In the genomic region with DNA sequence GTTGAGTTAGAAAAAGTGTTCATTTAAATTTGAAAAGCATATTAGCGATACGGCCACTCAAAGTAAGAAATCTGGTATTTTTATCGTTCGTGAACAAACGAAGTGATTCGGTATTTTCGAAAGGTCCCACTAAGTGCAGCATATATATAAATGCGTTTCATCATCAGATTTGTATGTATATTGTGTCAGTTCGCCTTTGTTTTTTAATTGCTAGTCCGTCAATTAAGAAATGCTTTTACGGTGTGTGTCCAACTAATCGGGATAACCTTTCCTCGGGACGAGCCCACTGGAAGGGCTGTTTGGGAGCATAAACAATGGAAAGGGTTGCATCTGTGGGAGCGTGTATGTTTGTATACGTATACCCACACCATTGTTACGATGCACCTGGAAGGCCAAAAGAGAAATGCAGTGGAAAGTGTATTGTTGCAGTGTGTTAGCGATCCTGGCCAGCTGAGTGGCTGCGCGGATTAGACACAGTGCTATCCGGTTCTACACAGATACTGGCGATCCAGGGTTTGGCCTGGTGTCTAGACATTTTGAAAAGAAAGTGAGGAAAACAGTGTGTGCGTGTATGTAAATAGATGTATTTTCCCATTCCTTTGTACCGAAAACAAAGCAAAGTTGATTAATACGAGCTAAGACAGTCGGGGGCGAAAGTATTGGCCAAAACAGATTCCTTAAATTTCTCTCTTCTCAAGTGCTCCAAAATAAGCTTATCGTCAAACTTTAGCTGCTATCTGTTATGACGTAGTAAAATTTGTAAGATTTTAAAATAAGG, we compare ENCODE assay signal across 4 fruit fly cellular contexts.
TF ChIP-seq lines count a peak whose summit lies in the region.

A gene (plus strand): TSS at position 128 of the 778 bp plus-strand sequence.

- no peak for TF ChIP-seq CTCF in whole organism, embryonic (GFP tag; optimal IDR thresholded peaks at IDR 0.05; lab: Kevin White, UChicago)

TF ChIP-seq in whole organism, embryonic, 481 proteins besides CTCF, POLR2A, EP300 and RAD21 (continues in another document):
- TF ChIP-seq ci (GFP tag; IDR thresholded peaks at IDR 0.05; lab: Robert Waterston, UW), result no peak
- TF ChIP-seq nom (GFP tag; optimal IDR thresholded peaks at IDR 0.05; lab: Kevin White, UChicago), result peak; percentile 12
- peak; percentile 50 for TF ChIP-seq sna (GFP tag; IDR thresholded peaks at IDR 0.05; lab: Robert Waterston, UW; ENCODE audit: partially characterized antibody)
- no peak for TF ChIP-seq ab (GFP tag; optimal IDR thresholded peaks at IDR 0.05; lab: Kevin White, UChicago)
- no peak for TF ChIP-seq CG10274 (GFP tag; optimal IDR thresholded peaks at IDR 0.05; lab: Kevin White, UChicago)
- TF ChIP-seq kni (GFP tag; optimal IDR thresholded peaks at IDR 0.05; lab: Kevin White, UChicago), result no peak
- TF ChIP-seq emc (GFP tag; optimal IDR thresholded peaks at IDR 0.05; lab: Kevin White, UChicago), result no peak
- no peak for TF ChIP-seq grn (GFP tag; optimal IDR thresholded peaks at IDR 0.05; lab: Kevin White, UChicago)
- no peak for TF ChIP-seq NK7.1 (GFP tag; optimal IDR thresholded peaks at IDR 0.05; lab: Kevin White, UChicago)
- TF ChIP-seq CG6175 (GFP tag; IDR thresholded peaks at IDR 0.05; lab: Robert Waterston, UW), result no peak
- peak; percentile 78; the same call in 1 of the 2 replicates for TF ChIP-seq CG32767 (GFP tag; IDR thresholded peaks at IDR 0.05; lab: Robert Waterston, UW)
- no peak for TF ChIP-seq abd-A (tag; optimal IDR thresholded peaks at IDR 0.05; lab: Kevin White, UChicago)
- no peak for TF ChIP-seq CG18476 (GFP tag; optimal IDR thresholded peaks at IDR 0.05; lab: Kevin White, UChicago)
- no peak for TF ChIP-seq CG1233 (GFP tag; optimal IDR thresholded peaks at IDR 0.05; lab: Kevin White, UChicago)
- no peak for TF ChIP-seq Sox102F (GFP tag; optimal IDR thresholded peaks at IDR 0.05; lab: Kevin White, UChicago)
- peak; percentile 35 for TF ChIP-seq BEAF-32 (GFP tag; optimal IDR thresholded peaks at IDR 0.05; lab: Kevin White, UChicago)
- no peak for TF ChIP-seq HHEX (GFP tag; optimal IDR thresholded peaks at IDR 0.05; lab: Kevin White, UChicago)
- TF ChIP-seq pros (GFP tag; optimal IDR thresholded peaks at IDR 0.05; lab: Kevin White, UChicago), result no peak
- TF ChIP-seq unc-4 (GFP tag; IDR thresholded peaks at IDR 0.05; lab: Robert Waterston, UW; ENCODE audit: partially characterized antibody), result no peak
- peak in 1 of 3 experiments; percentile 13 for TF ChIP-seq Stat92E (GFP tag; optimal IDR thresholded peaks at IDR 0.05; lab: Kevin White, UChicago)

TF ChIP-seq in whole organism, prepupa, 60 proteins besides CTCF, POLR2A, EP300 and RAD21 (continues in another document):
- TF ChIP-seq CG11294 (GFP tag; IDR thresholded peaks at IDR 0.05; lab: Robert Waterston, UW), result no peak
- TF ChIP-seq CG10631 (GFP tag; optimal IDR thresholded peaks at IDR 0.05; lab: Kevin White, UChicago), result no peak
- TF ChIP-seq acj6 (GFP tag; optimal IDR thresholded peaks at IDR 0.05; lab: Kevin White, UChicago), result no peak
- no peak for TF ChIP-seq Ets96B (tag; optimal IDR thresholded peaks at IDR 0.05; lab: Kevin White, UChicago)
- no peak for TF ChIP-seq Hr4 (GFP tag; optimal IDR thresholded peaks at IDR 0.05; lab: Kevin White, UChicago)
- no peak for TF ChIP-seq topi (GFP tag; optimal IDR thresholded peaks at IDR 0.05; lab: Kevin White, UChicago)
- no peak for TF ChIP-seq Sox15 (GFP tag; optimal IDR thresholded peaks at IDR 0.05; lab: Kevin White, UChicago)
- no peak for TF ChIP-seq net (GFP tag; optimal IDR thresholded peaks at IDR 0.05; lab: Kevin White, UChicago)
- TF ChIP-seq CG32006 (GFP tag; optimal IDR thresholded peaks at IDR 0.05; lab: Kevin White, UChicago), result no peak
- TF ChIP-seq OdsH (GFP tag; optimal IDR thresholded peaks at IDR 0.05; lab: Kevin White, UChicago), result no peak
- TF ChIP-seq CG8632 (GFP tag; optimal IDR thresholded peaks at IDR 0.05; lab: Kevin White, UChicago), result no peak
- TF ChIP-seq CG11762 (GFP tag; optimal IDR thresholded peaks at IDR 0.05; lab: Kevin White, UChicago; ENCODE audit: insufficient read depth), result no peak
- peak; percentile 54 for TF ChIP-seq Eip78C (GFP tag; lab: Kevin White, UChicago)
- peak; percentile 50 for TF ChIP-seq dsx (GFP tag; optimal IDR thresholded peaks at IDR 0.05; lab: Kevin White, UChicago; ENCODE audit: poor library complexity, severe bottlenecking)
- TF ChIP-seq Hr38 (GFP tag; optimal IDR thresholded peaks at IDR 0.05; lab: Kevin White, UChicago), result no peak
- TF ChIP-seq Sox102F (GFP tag; optimal IDR thresholded peaks at IDR 0.05; lab: Kevin White, UChicago), result no peak
- TF ChIP-seq CG6163 (GFP tag; IDR thresholded peaks at IDR 0.05; lab: Robert Waterston, UW), result no peak
- TF ChIP-seq cyc (GFP tag; optimal IDR thresholded peaks at IDR 0.05; lab: Kevin White, UChicago), result no peak
- TF ChIP-seq CG8319 (GFP tag; optimal IDR thresholded peaks at IDR 0.05; lab: Kevin White, UChicago), result no peak
- no peak for TF ChIP-seq Gug (GFP tag; IDR thresholded peaks at IDR 0.05; lab: Robert Waterston, UW)
- TF ChIP-seq CG11902 (GFP tag; optimal IDR thresholded peaks at IDR 0.05; lab: Kevin White, UChicago), result no peak
- TF ChIP-seq CG7368 (GFP tag; optimal IDR thresholded peaks at IDR 0.05; lab: Kevin White, UChicago), result no peak

TF ChIP-seq in whole organism, pupa, 21 proteins besides CTCF, POLR2A, EP300 and RAD21:
- TF ChIP-seq fd96Ca (GFP tag; IDR thresholded peaks at IDR 0.05; lab: Robert Waterston, UW) (no peak), CG17806 (tag; optimal IDR thresholded peaks at IDR 0.05; lab: Kevin White, UChicago) (no peak), CG14655 (GFP tag; optimal IDR thresholded peaks at IDR 0.05; lab: Kevin White, UChicago) (no peak), EcR (GFP tag; optimal IDR thresholded peaks at IDR 0.05; lab: Kevin White, UChicago) (peak; percentile 15), D1 (tag; optimal IDR thresholded peaks at IDR 0.05; lab: Kevin White, UChicago) (no peak)

TF ChIP-seq in whole organism, wandering third instar larva, 38 proteins besides CTCF, POLR2A, EP300 and RAD21:
- TF ChIP-seq CG9705 (GFP tag; optimal IDR thresholded peaks at IDR 0.05; lab: Kevin White, UChicago) (no peak), jim (GFP tag; optimal IDR thresholded peaks at IDR 0.05; lab: Kevin White, UChicago) (no peak), Rel (GFP tag; optimal IDR thresholded peaks at IDR 0.05; lab: Kevin White, UChicago) (no peak), Rel (tag; optimal IDR thresholded peaks at IDR 0.05; lab: Kevin White, UChicago) (peak; percentile 27), psq (GFP tag; optimal IDR thresholded peaks at IDR 0.05; lab: Kevin White, UChicago) (peak; percentile 6), dmrt93B (GFP tag; optimal IDR thresholded peaks at IDR 0.05; lab: Kevin White, UChicago) (no peak), h (GFP tag; optimal IDR thresholded peaks at IDR 0.05; lab: Kevin White, UChicago) (no peak), sage (GFP tag; optimal IDR thresholded peaks at IDR 0.05; lab: Kevin White, UChicago) (peak; percentile 49), ey (GFP tag; optimal IDR thresholded peaks at IDR 0.05; lab: Kevin White, UChicago) (no peak), Dfd (GFP tag; optimal IDR thresholded peaks at IDR 0.05; lab: Kevin White, UChicago) (no peak), CrebA (GFP tag; optimal IDR thresholded peaks at IDR 0.05; lab: Kevin White, UChicago; ENCODE audit: borderline replicate concordance) (no peak)
